Fruit fly (Drosophila melanogaster) whole organism, embryonic: ENCODE data around the gene Ugt36F1.

Experiments used
- Antp ChIP-seq: fragments of 200-800 bp; sonication (Bioruptor generic); optimal IDR thresholded peaks from 3 replicates; lab custom pipeline; 2016; ENCODE audit warnings: missing biosample characterization, missing genetic modification characterization
- CG10321 ChIP-seq: fragments of 200-800 bp; sonication (Bioruptor generic); IDR thresholded peaks from 2 replicates; pipeline ENCODE4 v1.3.6; 2022; ENCODE audit warnings: missing biosample characterization, missing genetic modification characterization
- CG10959 ChIP-seq: fragments of 200-800 bp; sonication (Bioruptor generic); IDR thresholded peaks from 2 replicates; pipeline ENCODE4 v1.3.6; 2022; ENCODE audit warnings: missing biosample characterization, missing genetic modification characterization
- CG11456 ChIP-seq: fragments of 200-800 bp; sonication (Bioruptor generic); IDR thresholded peaks from 3 replicates; pipeline ENCODE4 v1.3.6; 2022; ENCODE audit warnings: missing biosample characterization, missing genetic modification characterization
- CG12659 ChIP-seq: fragments of 200-800 bp; sonication (Bioruptor generic); optimal IDR thresholded peaks from 3 replicates; lab custom pipeline; 2017; ENCODE audit warnings: mild to moderate bottlenecking, missing biosample characterization, missing genetic modification reagents, missing genetic modification characterization
- CG12942 ChIP-seq: fragments of 200-800 bp; sonication (Bioruptor generic); optimal IDR thresholded peaks from 3 replicates; lab custom pipeline; 2016; ENCODE audit warnings: missing biosample characterization, missing genetic modification characterization
- CG14965 ChIP-seq: fragments of 200-800 bp; sonication (Bioruptor generic); optimal IDR thresholded peaks from 2 replicates; lab custom pipeline; 2016; ENCODE audit warnings: missing biosample characterization, missing genetic modification characterization, borderline replicate concordance
- CG1603 ChIP-seq: fragments of 200-800 bp; sonication (Bioruptor generic); optimal IDR thresholded peaks from 2 replicates; lab custom pipeline; 2019; ENCODE audit warnings: missing biosample characterization, mild to moderate bottlenecking, missing genetic modification characterization, moderate library complexity
- CG16815 ChIP-seq: fragments of 200-800 bp; sonication (Bioruptor generic); optimal IDR thresholded peaks from 3 replicates; lab custom pipeline; 2017; ENCODE audit warnings: missing biosample characterization, mild to moderate bottlenecking, missing genetic modification characterization
- CG17361 ChIP-seq: fragments of 200-800 bp; sonication (Bioruptor generic); IDR thresholded peaks from 3 replicates; pipeline ENCODE4 v1.3.6; 2022; ENCODE audit warnings: missing biosample characterization, missing genetic modification characterization
- CG2129 ChIP-seq: fragments of 200-800 bp; sonication (Bioruptor generic); IDR thresholded peaks from 2 replicates; pipeline ENCODE4 v1.3.6; 2022; ENCODE audit warnings: missing biosample characterization, missing genetic modification characterization; ENCODE audit not compliant: partially characterized antibody
- CG2889 ChIP-seq: fragments of 200-800 bp; sonication (Bioruptor generic); IDR thresholded peaks from 3 replicates; pipeline ENCODE4 v1.3.6; 2022; ENCODE audit warnings: missing biosample characterization, missing genetic modification characterization
- CG34376 ChIP-seq: fragments of 200-800 bp; sonication (Bioruptor generic); optimal IDR thresholded peaks from 2 replicates; lab custom pipeline; 2018; ENCODE audit warnings: missing biosample characterization, mild to moderate bottlenecking, missing genetic modification characterization
- CG43689 ChIP-seq: fragments of 200-800 bp; sonication (Bioruptor generic); IDR thresholded peaks from 2 replicates; pipeline ENCODE4 v1.3.6; 2022; ENCODE audit warnings: missing biosample characterization, missing genetic modification characterization
- CG7963 ChIP-seq: fragments of 200-800 bp; sonication (Bioruptor generic); IDR thresholded peaks from 3 replicates; pipeline ENCODE4 v1.3.6; 2022; ENCODE audit warnings: missing biosample characterization, missing genetic modification characterization; ENCODE audit not compliant: partially characterized antibody
- CG9215 ChIP-seq: fragments of 200-800 bp; sonication (Bioruptor generic); IDR thresholded peaks from 2 replicates; pipeline ENCODE4 v1.3.6; 2022; ENCODE audit warnings: missing biosample characterization, missing genetic modification characterization
- CG9609 ChIP-seq: fragments of 200-800 bp; sonication (Bioruptor generic); optimal IDR thresholded peaks from 3 replicates; lab custom pipeline; 2016; ENCODE audit warnings: missing biosample characterization, missing genetic modification characterization
- CG9876 ChIP-seq: fragments of 200-800 bp; sonication (Bioruptor generic); optimal IDR thresholded peaks from 2 replicates; lab custom pipeline; 2016; ENCODE audit warnings: missing biosample characterization, missing genetic modification characterization
- CG9932 ChIP-seq: fragments of 200-800 bp; sonication (Bioruptor generic); IDR thresholded peaks from 2 replicates; pipeline ENCODE4 v1.3.6; 2022; ENCODE audit warnings: missing biosample characterization, missing genetic modification characterization
- CTCF ChIP-seq: fragments of 200-800 bp; sonication (Bioruptor generic); optimal IDR thresholded peaks from 2 replicates; lab custom pipeline; 2017; ENCODE audit warnings: missing biosample characterization, mild to moderate bottlenecking, missing genetic modification characterization, moderate library complexity
- Oli ChIP-seq: fragments of 200-800 bp; sonication (Bioruptor generic); optimal IDR thresholded peaks from 2 replicates; lab custom pipeline; 2018; ENCODE audit warnings: missing biosample characterization, mild to moderate bottlenecking, missing genetic modification characterization, moderate library complexity
- Ravus ChIP-seq: fragments of 200-800 bp; sonication (Bioruptor generic); IDR thresholded peaks from 2 replicates; pipeline ENCODE4 v1.3.6; 2022; ENCODE audit warnings: missing biosample characterization, missing genetic modification characterization
- Ssrp ChIP-seq: fragments of 200-800 bp; sonication (Bioruptor generic); optimal IDR thresholded peaks from 2 replicates; lab custom pipeline; 2018; ENCODE audit warnings: missing biosample characterization, mild to moderate bottlenecking, missing genetic modification characterization, moderate library complexity
- Taf1 ChIP-seq: fragments of 200-800 bp; sonication (Bioruptor generic); IDR thresholded peaks from 2 replicates; pipeline ENCODE4 v1.3.6; 2022; ENCODE audit warnings: missing biosample characterization, missing genetic modification characterization
- Trl ChIP-seq, 3 experiments: fragments of >200 bp in 2 of 3; fragments of 200-800 bp in 1 of 3; sonication (Bioruptor generic) in 1 of 3; optimal IDR thresholded peaks; 2 replicates in 1 of 3; 3 replicates in 2 of 3; lab custom pipeline; 2016 to 2017; ENCODE audit warnings: missing biosample characterization in 1 of 3, missing genetic modification characterization in 1 of 3
- ase ChIP-seq: fragments of 200-800 bp; sonication (Bioruptor generic); IDR thresholded peaks from 3 replicates; pipeline ENCODE4 v1.3.6; 2022; ENCODE audit warnings: missing biosample characterization, missing genetic modification characterization
- cad ChIP-seq: fragments of >200 bp; optimal IDR thresholded peaks from 2 replicates; lab custom pipeline; 2017; ENCODE audit warnings: missing biosample characterization, missing genetic modification characterization
- caup ChIP-seq: fragments of 200-800 bp; sonication (Bioruptor generic); optimal IDR thresholded peaks from 3 replicates; lab custom pipeline; 2017; ENCODE audit warnings: missing biosample characterization, mild to moderate bottlenecking, missing genetic modification characterization, moderate library complexity; ENCODE audit not compliant: severe bottlenecking
- crol ChIP-seq: fragments of 200-800 bp; sonication (Bioruptor generic); IDR thresholded peaks from 2 replicates; pipeline ENCODE4 v1.3.6; 2022; ENCODE audit warnings: missing biosample characterization, missing genetic modification characterization
- cwo ChIP-seq: fragments of 200-800 bp; sonication (Bioruptor generic); optimal IDR thresholded peaks from 3 replicates; lab custom pipeline; 2017; ENCODE audit warnings: missing biosample characterization, missing genetic modification characterization, mild to moderate bottlenecking, moderate library complexity, missing genetic modification reagents
- emc ChIP-seq: fragments of 200-800 bp; sonication (Bioruptor generic); optimal IDR thresholded peaks from 2 replicates; lab custom pipeline; 2016; ENCODE audit warnings: missing biosample characterization, missing genetic modification characterization
- ems ChIP-seq: fragments of 200-800 bp; sonication (Bioruptor generic); optimal IDR thresholded peaks from 3 replicates; lab custom pipeline; 2016; ENCODE audit warnings: missing biosample characterization, missing genetic modification characterization
- ewg ChIP-seq: fragments of 200-800 bp; sonication (Bioruptor generic); optimal IDR thresholded peaks from 3 replicates; lab custom pipeline; 2017; ENCODE audit warnings: mild to moderate bottlenecking, missing biosample characterization, missing genetic modification reagents, missing genetic modification characterization
- gce ChIP-seq: fragments of 200-800 bp; sonication (Bioruptor generic); IDR thresholded peaks from 3 replicates; pipeline ENCODE4 v1.3.6; 2022; ENCODE audit warnings: missing biosample characterization, missing genetic modification characterization
- insv ChIP-seq, 2 experiments: fragments of 200-800 bp; sonication (Bioruptor generic); optimal IDR thresholded peaks; 3 replicates each; lab custom pipeline; 2016 to 2018; ENCODE audit warnings: missing biosample characterization in 2 of 2, missing genetic modification characterization in 2 of 2
- ken ChIP-seq: fragments of 200-800 bp; sonication (Bioruptor generic); IDR thresholded peaks from 3 replicates; pipeline ENCODE4 v1.3.6; 2022; ENCODE audit warnings: missing biosample characterization, missing genetic modification characterization
- lmd ChIP-seq: fragments of 200-800 bp; sonication (Bioruptor generic); IDR thresholded peaks from 2 replicates; pipeline ENCODE4 v1.3.6; 2022; ENCODE audit warnings: missing biosample characterization, missing genetic modification characterization
- luna ChIP-seq: fragments of 200-800 bp; sonication (Bioruptor generic); optimal IDR thresholded peaks from 2 replicates; lab custom pipeline; 2016; ENCODE audit warnings: missing biosample characterization, missing genetic modification characterization
- mam ChIP-seq: fragments of 200-800 bp; sonication (Bioruptor generic); optimal IDR thresholded peaks from 3 replicates; lab custom pipeline; 2016; ENCODE audit warnings: missing biosample characterization, missing genetic modification characterization
- pb ChIP-seq: fragments of 200-800 bp; sonication (Bioruptor generic); optimal IDR thresholded peaks from 3 replicates; lab custom pipeline; 2016; ENCODE audit warnings: missing biosample characterization, missing genetic modification characterization
- psq ChIP-seq: fragments of 200-800 bp; sonication (Bioruptor generic); optimal IDR thresholded peaks from 2 replicates; lab custom pipeline; 2017; ENCODE audit warnings: missing biosample characterization, missing genetic modification characterization
- sim ChIP-seq: fragments of 200-800 bp; sonication (Bioruptor generic); IDR thresholded peaks from 2 replicates; pipeline ENCODE4 v1.3.6; 2022; ENCODE audit warnings: missing biosample characterization, missing genetic modification characterization
- slp2 ChIP-seq: fragments of 200-800 bp; sonication (Bioruptor generic); optimal IDR thresholded peaks from 2 replicates; lab custom pipeline; 2016; ENCODE audit warnings: missing biosample characterization, missing genetic modification characterization
- sob ChIP-seq: fragments of 200-800 bp; sonication (Bioruptor generic); IDR thresholded peaks from 2 replicates; pipeline ENCODE4 v1.3.6; 2022; ENCODE audit warnings: missing biosample characterization, missing genetic modification characterization
- stwl ChIP-seq: fragments of 200-800 bp; sonication (Bioruptor generic); optimal IDR thresholded peaks from 3 replicates; lab custom pipeline; 2018; ENCODE audit warnings: missing biosample characterization, mild to moderate bottlenecking, missing genetic modification characterization, moderate library complexity
- tap ChIP-seq: fragments of 200-800 bp; optimal IDR thresholded peaks from 3 replicates; lab custom pipeline; 2019; ENCODE audit warnings: missing biosample characterization, mild to moderate bottlenecking, missing genetic modification characterization, moderate library complexity
- tio ChIP-seq: fragments of 200-800 bp; sonication (Bioruptor generic); optimal IDR thresholded peaks from 2 replicates; lab custom pipeline; 2017; ENCODE audit warnings: missing biosample characterization, missing genetic modification characterization, inconsistent platforms
- tx ChIP-seq: fragments of 200-800 bp; sonication (Bioruptor generic); optimal IDR thresholded peaks from 2 replicates; lab custom pipeline; 2016; ENCODE audit warnings: missing biosample characterization, missing genetic modification characterization
- wek ChIP-seq: fragments of 200-800 bp; sonication (Bioruptor generic); optimal IDR thresholded peaks from 3 replicates; lab custom pipeline; 2018; ENCODE audit warnings: missing biosample characterization, mild to moderate bottlenecking, missing genetic modification characterization, moderate library complexity
- zf30C ChIP-seq: fragments of 200-800 bp; sonication (Bioruptor generic); optimal IDR thresholded peaks from 3 replicates; lab custom pipeline; 2018; ENCODE audit warnings: missing biosample characterization, mild to moderate bottlenecking, missing genetic modification characterization

Gene Ugt36F1

DNA sequence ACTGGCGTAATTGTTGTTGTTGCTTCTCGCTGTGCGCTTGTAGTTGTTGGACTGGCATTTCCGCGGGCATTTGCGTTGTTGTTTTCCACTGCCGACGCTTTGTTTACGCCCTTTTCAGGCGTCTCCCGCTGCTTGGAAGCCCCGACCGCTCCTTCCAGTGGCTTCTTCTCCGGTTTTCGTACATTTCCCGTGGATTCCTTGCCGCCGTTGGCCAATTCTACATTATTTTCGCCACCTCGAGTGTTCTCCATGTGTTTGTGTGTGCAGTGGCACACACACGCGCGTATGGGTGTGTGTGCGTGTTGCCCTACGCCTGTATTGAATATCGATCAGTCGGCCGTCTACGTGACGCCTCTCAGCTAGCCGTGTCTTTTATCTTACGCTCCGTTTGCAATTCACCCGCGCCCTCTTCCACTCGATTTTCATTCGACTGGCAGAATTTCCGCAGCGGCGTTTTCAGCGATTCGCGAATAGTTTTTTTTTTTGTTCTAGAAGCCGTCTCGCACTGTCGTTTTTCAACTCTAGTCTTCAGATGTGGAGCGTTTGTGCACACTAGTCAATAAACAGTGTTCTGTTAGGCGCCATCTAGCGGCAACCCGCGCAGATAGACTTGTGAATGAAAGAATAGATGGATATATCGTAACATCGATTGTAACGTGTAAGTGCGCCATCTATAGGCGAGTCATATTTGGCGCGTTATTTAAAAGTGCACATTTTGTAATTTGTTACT, 20.2 kb downstream of the Ugt36F1 start, which contains the start of gene CG10600 (continued):
- TF ChIP-seq ewg (GFP tag; lab: Kevin White, UChicago) (peak; percentile 62), CTCF (peak; percentile 100), emc (peak; percentile 76), Taf1 (GFP tag; lab: Robert Waterston, UW) (peak; percentile 52), CG14965 (GFP tag; lab: Kevin White, UChicago) (peak; percentile 31), ems (GFP tag; lab: Kevin White, UChicago) (peak; percentile 86), sob (peak; percentile 92), lmd (peak; percentile 59; the same call in 1 of the 2 replicates), Trl (optimal IDR thresholded peaks at IDR 0.05; lab: Kevin White, UChicago) (no peak), Trl (GFP tag; optimal IDR thresholded peaks at IDR 0.05; lab: Kevin White, UChicago) (peak; percentile 90), mam (GFP tag; lab: Kevin White, UChicago) (peak; percentile 92), Antp (GFP tag; lab: Kevin White, UChicago) (peak; percentile 93), CG16815 (GFP tag; lab: Kevin White, UChicago) (peak; percentile 55), CG43689 (GFP tag; lab: Robert Waterston, UW) (no peak), CG7963 (GFP tag; lab: Robert Waterston, UW) (peak; percentile 72), CG10321 (0 out of 2 replicates have a peak, but pooled peaks have one; percentile 51), CG2889 (peak; percentile 39; the same call in 1 of the 3 replicates), CG1603 (tag; lab: Kevin White, UChicago) (peak; percentile 92), tap (tag; lab: Kevin White, UChicago) (peak; percentile 18), cwo (GFP tag; lab: Kevin White, UChicago) (peak; percentile 65), cad (GFP tag; lab: Kevin White, UChicago) (no peak), CG12659 (GFP tag; lab: Kevin White, UChicago) (peak; percentile 93), psq (peak; percentile 69), luna (GFP tag; lab: Kevin White, UChicago) (peak; percentile 70), CG9609 (peak; percentile 87), CG10959 (GFP tag; lab: Robert Waterston, UW) (peak; percentile 53), CG9932 (GFP tag; lab: Robert Waterston, UW) (peak; percentile 89), tx (GFP tag; lab: Kevin White, UChicago) (peak; percentile 84), CG9215 (GFP tag; lab: Robert Waterston, UW) (peak; percentile 49; the same call in 1 of the 2 replicates), CG17361 (GFP tag; lab: Robert Waterston, UW) (peak; percentile 69), ken (peak; percentile 74; the same call in 2 of the 3 replicates), sim (no peak), gce (GFP tag; lab: Robert Waterston, UW) (peak; percentile 56; the same call in 1 of the 3 replicates), pb (GFP tag; lab: Kevin White, UChicago) (peak; percentile 86), CG9876 (GFP tag; lab: Kevin White, UChicago) (peak; percentile 85), zf30C (peak; percentile 12), CG2129 (GFP tag; lab: Robert Waterston, UW) (peak; percentile 54), CG34376 (GFP tag; lab: Kevin White, UChicago) (peak; percentile 81), tio (no peak), wek (GFP tag; lab: Kevin White, UChicago) (peak; percentile 39), ase (GFP tag; lab: Robert Waterston, UW) (peak; percentile 59; the same call in 2 of the 3 replicates), CG12942 (GFP tag; lab: Kevin White, UChicago) (peak; percentile 86), insv (GFP tag; optimal IDR thresholded peaks at IDR 0.05; lab: Kevin White, UChicago) (peak in 1 of 2 experiments; percentile 79), crol (no peak), stwl (peak; percentile 95), Oli (peak; percentile 42), caup (GFP tag; lab: Kevin White, UChicago) (peak; percentile 88), Ssrp (tag; lab: Kevin White, UChicago) (peak; percentile 10), Ravus (GFP tag; lab: Robert Waterston, UW) (no peak), slp2 (GFP tag; lab: Kevin White, UChicago) (peak; percentile 63), CG11456 (peak; percentile 92)
